Fruit fly (Drosophila melanogaster) whole organism, embryonic: ENCODE results near the gene CG5565.

Experiments
- Bteb2 ChIP-seq: fragments of 200-800 bp; sonication (Bioruptor generic); optimal IDR thresholded peaks from 2 replicates; lab custom pipeline; 2016; ENCODE audit warnings: missing biosample characterization, missing genetic modification characterization
- CG10959 ChIP-seq: fragments of 200-800 bp; sonication (Bioruptor generic); IDR thresholded peaks from 2 replicates; pipeline ENCODE4 v1.3.6; 2022; ENCODE audit warnings: missing biosample characterization, missing genetic modification characterization
- CG12155 ChIP-seq: fragments of 200-800 bp; sonication (Bioruptor generic); optimal IDR thresholded peaks from 3 replicates; lab custom pipeline; 2016; ENCODE audit warnings: missing biosample characterization, missing genetic modification characterization
- CG14050 ChIP-seq: fragments of 200-800 bp; sonication (Bioruptor generic); IDR thresholded peaks from 3 replicates; pipeline ENCODE4 v1.3.6; 2022; ENCODE audit warnings: missing biosample characterization, missing genetic modification characterization
- CG14860 ChIP-seq: fragments of 200-800 bp; sonication (Bioruptor generic); IDR thresholded peaks from 3 replicates; pipeline ENCODE4 v1.3.6; 2022; ENCODE audit warnings: missing biosample characterization, missing genetic modification characterization; ENCODE audit not compliant: partially characterized antibody
- CG15479 ChIP-seq: fragments of 200-800 bp; sonication (Bioruptor generic); optimal IDR thresholded peaks from 3 replicates; lab custom pipeline; 2019; ENCODE audit warnings: missing biosample characterization, mild to moderate bottlenecking, missing genetic modification characterization, moderate library complexity
- CG15601 ChIP-seq: fragments of 200-800 bp; sonication (Bioruptor generic); optimal IDR thresholded peaks from 3 replicates; lab custom pipeline; 2019; ENCODE audit warnings: missing biosample characterization, mild to moderate bottlenecking, missing genetic modification characterization, moderate library complexity
- CG2120 ChIP-seq: fragments of 200-800 bp; sonication (Bioruptor generic); optimal IDR thresholded peaks from 3 replicates; lab custom pipeline; 2016; ENCODE audit warnings: missing biosample characterization, missing genetic modification characterization
- CG2199 ChIP-seq: fragments of 200-800 bp; sonication (Bioruptor generic); IDR thresholded peaks from 3 replicates; pipeline ENCODE4 v1.3.6; 2022; ENCODE audit warnings: missing biosample characterization, missing genetic modification characterization
- CG32532 ChIP-seq: fragments of 200-800 bp; sonication (Bioruptor generic); IDR thresholded peaks from 2 replicates; pipeline ENCODE4 v1.3.6; 2022; ENCODE audit warnings: missing biosample characterization, missing genetic modification characterization
- CG6175 ChIP-seq: fragments of 200-800 bp; sonication (Bioruptor generic); IDR thresholded peaks from 3 replicates; pipeline ENCODE4 v1.3.6; 2022; ENCODE audit warnings: missing biosample characterization, missing genetic modification characterization
- CG6791 ChIP-seq: fragments of 200-800 bp; sonication (Bioruptor generic); IDR thresholded peaks from 3 replicates; pipeline ENCODE4 v1.3.6; 2022; ENCODE audit warnings: missing biosample characterization, missing genetic modification characterization; ENCODE audit not compliant: partially characterized antibody
- CG7786 ChIP-seq: fragments of 200-800 bp; sonication (Bioruptor generic); optimal IDR thresholded peaks from 2 replicates; lab custom pipeline; 2016; ENCODE audit warnings: missing biosample characterization, missing genetic modification characterization
- CG8924 ChIP-seq: fragments of 200-800 bp; optimal IDR thresholded peaks from 3 replicates; lab custom pipeline; 2019; ENCODE audit warnings: missing biosample characterization, mild to moderate bottlenecking, missing genetic modification characterization, moderate library complexity
- Drgx ChIP-seq: fragments of 200-800 bp; sonication (Bioruptor generic); IDR thresholded peaks from 2 replicates; pipeline ENCODE4 v1.3.6; 2022; ENCODE audit warnings: missing biosample characterization, missing genetic modification characterization
- Ets65A ChIP-seq: fragments of 200-800 bp; sonication (Bioruptor generic); peaks from one replicate; lab custom pipeline; 2016; ENCODE audit warnings: missing biosample characterization, missing genetic modification characterization
- H15 ChIP-seq: fragments of 200-800 bp; sonication (Bioruptor generic); IDR thresholded peaks from 3 replicates; pipeline ENCODE4 v1.3.6; 2022; ENCODE audit warnings: missing biosample characterization, missing genetic modification characterization
- Hr78 ChIP-seq, 2 experiments: fragments of 200-800 bp in 1 of 2; fragments of >200 bp in 1 of 2; sonication (Bioruptor generic) in 1 of 2; optimal IDR thresholded peaks; 2 replicates each; lab custom pipeline; 2017 to 2019; ENCODE audit warnings: missing biosample characterization in 2 of 2, missing genetic modification characterization in 2 of 2, mild to moderate bottlenecking in 1 of 2, moderate library complexity in 1 of 2
- Hsf ChIP-seq: fragments of 200-800 bp; sonication (Bioruptor generic); optimal IDR thresholded peaks from 3 replicates; lab custom pipeline; 2016; ENCODE audit warnings: missing biosample characterization, missing genetic modification characterization
- Jarid2 ChIP-seq: fragments of 200-800 bp; sonication (Bioruptor generic); optimal IDR thresholded peaks from 3 replicates; lab custom pipeline; 2017; ENCODE audit warnings: mild to moderate bottlenecking, missing biosample characterization, missing genetic modification reagents, missing genetic modification characterization
- Kr ChIP-seq: fragments of 200-800 bp; sonication (Bioruptor generic); optimal IDR thresholded peaks from 2 replicates; lab custom pipeline; 2017; ENCODE audit warnings: missing biosample characterization, mild to moderate bottlenecking, missing genetic modification characterization
- Lim3 ChIP-seq: fragments of 200-800 bp; sonication (Bioruptor generic); IDR thresholded peaks from 2 replicates; pipeline ENCODE4 v1.3.6; 2022; ENCODE audit warnings: missing biosample characterization, missing genetic modification characterization
- Lpt ChIP-seq: fragments of >200 bp; optimal IDR thresholded peaks from 2 replicates; lab custom pipeline; 2018; ENCODE audit warnings: missing biosample characterization, missing genetic modification characterization
- Mes4 ChIP-seq: fragments of 200-800 bp; sonication (Bioruptor generic); optimal IDR thresholded peaks from 2 replicates; lab custom pipeline; 2016; ENCODE audit warnings: missing biosample characterization, missing genetic modification characterization
- Ravus ChIP-seq: fragments of 200-800 bp; sonication (Bioruptor generic); IDR thresholded peaks from 2 replicates; pipeline ENCODE4 v1.3.6; 2022; ENCODE audit warnings: missing biosample characterization, missing genetic modification characterization
- Sox100B ChIP-seq: fragments of 200-800 bp; sonication (Bioruptor generic); optimal IDR thresholded peaks from 3 replicates; lab custom pipeline; 2018; ENCODE audit warnings: missing biosample characterization, mild to moderate bottlenecking, missing genetic modification characterization
- Stat92E ChIP-seq, 3 experiments: fragments of >200 bp in 2 of 3; fragments of 200-800 bp in 1 of 3; sonication (Bioruptor generic) in 1 of 3; optimal IDR thresholded peaks; 2 replicates each; lab custom pipeline; 2017 to 2019; ENCODE audit warnings: missing biosample characterization in 3 of 3, missing genetic modification characterization in 3 of 3, mild to moderate bottlenecking in 1 of 3, moderate library complexity in 1 of 3
- Usf ChIP-seq: fragments of 200-800 bp; sonication (Bioruptor generic); optimal IDR thresholded peaks from 2 replicates; lab custom pipeline; 2017; ENCODE audit warnings: missing genotype, missing biosample characterization, missing genetic modification characterization
- ap ChIP-seq: fragments of 200-800 bp; sonication (Bioruptor generic); IDR thresholded peaks from 2 replicates; pipeline ENCODE4 v1.3.6; 2022; ENCODE audit warnings: missing biosample characterization, missing genetic modification characterization
- ara ChIP-seq: fragments of 200-800 bp; sonication (Bioruptor generic); IDR thresholded peaks from 2 replicates; pipeline ENCODE4 v1.3.6; 2022; ENCODE audit warnings: missing biosample characterization, missing genetic modification characterization
- bigmax ChIP-seq: fragments of 200-800 bp; sonication (Bioruptor generic); optimal IDR thresholded peaks from 2 replicates; lab custom pipeline; 2018; ENCODE audit warnings: missing biosample characterization, mild to moderate bottlenecking, missing genetic modification characterization
- cad ChIP-seq: fragments of >200 bp; optimal IDR thresholded peaks from 2 replicates; lab custom pipeline; 2017; ENCODE audit warnings: missing biosample characterization, missing genetic modification characterization
- chinmo ChIP-seq: fragments of 200-800 bp; sonication (Bioruptor generic); IDR thresholded peaks from 4 replicates; pipeline ENCODE4 v1.3.6; 2022; ENCODE audit warnings: missing biosample characterization, missing genetic modification characterization; ENCODE audit not compliant: partially characterized antibody
- crc ChIP-seq: fragments of 200-800 bp; sonication (Bioruptor generic); optimal IDR thresholded peaks from 2 replicates; lab custom pipeline; 2016; ENCODE audit warnings: missing biosample characterization, missing genetic modification characterization
- crol ChIP-seq: fragments of 200-800 bp; sonication (Bioruptor generic); IDR thresholded peaks from 2 replicates; pipeline ENCODE4 v1.3.6; 2022; ENCODE audit warnings: missing biosample characterization, missing genetic modification characterization
- dmrt11E ChIP-seq: fragments of 200-800 bp; sonication (Bioruptor generic); optimal IDR thresholded peaks from 3 replicates; lab custom pipeline; 2018; ENCODE audit warnings: missing biosample characterization, mild to moderate bottlenecking, missing genetic modification characterization, moderate library complexity
- dpn ChIP-seq, 2 experiments: fragments of 200-800 bp; sonication (Bioruptor generic); optimal IDR thresholded peaks; 3 replicates each; lab custom pipeline; 2016; ENCODE audit warnings: missing biosample characterization in 2 of 2, missing genetic modification characterization in 2 of 2
- emc ChIP-seq: fragments of 200-800 bp; sonication (Bioruptor generic); optimal IDR thresholded peaks from 2 replicates; lab custom pipeline; 2016; ENCODE audit warnings: missing biosample characterization, missing genetic modification characterization
- ems ChIP-seq: fragments of 200-800 bp; sonication (Bioruptor generic); optimal IDR thresholded peaks from 3 replicates; lab custom pipeline; 2016; ENCODE audit warnings: missing biosample characterization, missing genetic modification characterization
- gce ChIP-seq: fragments of 200-800 bp; sonication (Bioruptor generic); IDR thresholded peaks from 3 replicates; pipeline ENCODE4 v1.3.6; 2022; ENCODE audit warnings: missing biosample characterization, missing genetic modification characterization
- gsb ChIP-seq: fragments of 200-800 bp; sonication (Bioruptor generic); IDR thresholded peaks from 2 replicates; pipeline ENCODE4 v1.3.6; 2022; ENCODE audit warnings: missing biosample characterization, missing genetic modification characterization
- hth ChIP-seq: fragments of >200 bp; optimal IDR thresholded peaks from 2 replicates; lab custom pipeline; 2017; ENCODE audit warnings: inconsistent platforms
- phol ChIP-seq: fragments of 200-800 bp; sonication (Bioruptor generic); optimal IDR thresholded peaks from 3 replicates; lab custom pipeline; 2018; ENCODE audit warnings: missing biosample characterization, mild to moderate bottlenecking, missing genetic modification characterization, moderate library complexity
- repo ChIP-seq: fragments of 200-800 bp; sonication (Bioruptor generic); optimal IDR thresholded peaks from 2 replicates; lab custom pipeline; 2016; ENCODE audit warnings: missing biosample characterization, missing genetic modification characterization
- run ChIP-seq: fragments of 200-800 bp; sonication (Bioruptor generic); optimal IDR thresholded peaks from 3 replicates; lab custom pipeline; 2018; ENCODE audit warnings: missing biosample characterization, mild to moderate bottlenecking, missing genetic modification characterization
- schlank ChIP-seq: fragments of 200-800 bp; sonication (Bioruptor generic); optimal IDR thresholded peaks from 2 replicates; lab custom pipeline; 2018; ENCODE audit warnings: missing biosample characterization, mild to moderate bottlenecking, missing genetic modification characterization
- stwl ChIP-seq: fragments of 200-800 bp; sonication (Bioruptor generic); optimal IDR thresholded peaks from 3 replicates; lab custom pipeline; 2018; ENCODE audit warnings: missing biosample characterization, mild to moderate bottlenecking, missing genetic modification characterization, moderate library complexity
- tap ChIP-seq: fragments of 200-800 bp; optimal IDR thresholded peaks from 3 replicates; lab custom pipeline; 2019; ENCODE audit warnings: missing biosample characterization, mild to moderate bottlenecking, missing genetic modification characterization, moderate library complexity
- toy ChIP-seq: fragments of 200-800 bp; sonication (Bioruptor generic); IDR thresholded peaks from 2 replicates; pipeline ENCODE4 v1.3.6; 2022; ENCODE audit warnings: missing biosample characterization, missing genetic modification characterization
- wek ChIP-seq: fragments of 200-800 bp; sonication (Bioruptor generic); optimal IDR thresholded peaks from 3 replicates; lab custom pipeline; 2018; ENCODE audit warnings: missing biosample characterization, mild to moderate bottlenecking, missing genetic modification characterization, moderate library complexity

The CG5565 gene

DNA sequence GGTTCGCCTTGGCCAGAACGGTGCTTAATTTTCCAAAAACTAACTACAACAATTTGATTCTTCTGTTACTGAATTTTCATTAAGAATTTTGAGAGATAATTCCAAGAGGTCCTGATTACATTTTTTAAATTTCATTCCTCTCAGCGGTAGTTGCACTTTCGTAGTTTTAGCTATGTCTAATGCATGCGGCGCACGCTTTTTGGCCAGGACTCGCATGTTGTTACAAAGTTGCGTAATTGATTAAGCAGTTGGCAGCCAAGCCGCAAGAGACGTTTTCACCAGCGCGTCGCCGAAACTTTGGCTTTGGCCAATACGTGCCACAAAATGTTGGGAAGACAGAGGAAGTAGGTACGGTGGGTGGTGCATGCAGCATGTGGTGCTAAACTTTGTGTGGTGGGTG, at the start of gene CG5565:
Gene CG5565, minus strand, starts transcription at position 101 of the 400 bp plus-strand sequence.
- TF ChIP-seq Lim3 (GFP tag; lab: Robert Waterston, UW), result no peak
- peak; percentile 23 for TF ChIP-seq Ets65A (GFP tag; lab: Kevin White, UChicago)

dm6 chr2L:1404896-1405453, 49.3 kb upstream of the CG5565 start:
- no peak for TF ChIP-seq emc
- peak; percentile 28 for TF ChIP-seq tap (tag; lab: Kevin White, UChicago)
- no peak for TF ChIP-seq Hsf (GFP tag; lab: Kevin White, UChicago)
- no peak for TF ChIP-seq Ets65A (GFP tag; lab: Kevin White, UChicago)
- TF ChIP-seq Lpt (GFP tag; lab: Kevin White, UChicago), result no peak
- TF ChIP-seq dmrt11E (tag; lab: Kevin White, UChicago), result no peak
- no peak for TF ChIP-seq Kr
- peak; percentile 28 for TF ChIP-seq CG15479 (GFP tag; lab: Kevin White, UChicago)
- TF ChIP-seq schlank, result no peak
- TF ChIP-seq CG14050, result no peak
- no peak for TF ChIP-seq crc (GFP tag; lab: Kevin White, UChicago)
- TF ChIP-seq chinmo (GFP tag; lab: Robert Waterston, UW), result 0 out of 4 replicates have a peak, but pooled peaks have one; percentile 12
- no peak for TF ChIP-seq repo (GFP tag; lab: Kevin White, UChicago)
- TF ChIP-seq H15 (GFP tag; lab: Robert Waterston, UW), result no peak
- TF ChIP-seq Mes4 (GFP tag; lab: Kevin White, UChicago), result no peak
- no peak for TF ChIP-seq Sox100B
- TF ChIP-seq wek, result no peak
- TF ChIP-seq CG7786 (GFP tag; lab: Kevin White, UChicago), result no peak
- TF ChIP-seq CG6791 (GFP tag; lab: Robert Waterston, UW), result no peak
- TF ChIP-seq Stat92E (GFP tag; optimal IDR thresholded peaks at IDR 0.05; lab: Kevin White, UChicago), result no peak
- no peak for TF ChIP-seq CG2199 (GFP tag; lab: Robert Waterston, UW)
- no peak for TF ChIP-seq Usf
- TF ChIP-seq dpn (GFP tag; optimal IDR thresholded peaks at IDR 0.05; lab: Kevin White, UChicago), result no peak
- no peak for TF ChIP-seq ems (GFP tag; lab: Kevin White, UChicago)
- no peak for TF ChIP-seq run (tag; lab: Kevin White, UChicago)
- no peak for TF ChIP-seq CG2120
- TF ChIP-seq gce (GFP tag; lab: Robert Waterston, UW), result no peak
- no peak for TF ChIP-seq gsb (GFP tag; lab: Robert Waterston, UW)
- no peak for TF ChIP-seq ap (GFP tag; lab: Robert Waterston, UW)
- TF ChIP-seq Bteb2 (GFP tag; lab: Kevin White, UChicago), result no peak
- no peak for TF ChIP-seq Drgx (GFP tag; lab: Robert Waterston, UW)
- TF ChIP-seq CG8924 (tag; lab: Kevin White, UChicago), result no peak
- no peak for TF ChIP-seq ara (GFP tag; lab: Robert Waterston, UW)
- no peak for TF ChIP-seq stwl (tag; lab: Kevin White, UChicago)
- TF ChIP-seq toy (GFP tag; lab: Robert Waterston, UW), result no peak
- TF ChIP-seq CG10959 (GFP tag; lab: Robert Waterston, UW), result no peak
- no peak for TF ChIP-seq phol (tag; lab: Kevin White, UChicago)
- TF ChIP-seq Jarid2 (GFP tag; lab: Kevin White, UChicago), result no peak
- TF ChIP-seq Hr78 (GFP tag; optimal IDR thresholded peaks at IDR 0.05; lab: Kevin White, UChicago), result no peak
- peak; percentile 79 for TF ChIP-seq cad (GFP tag; lab: Kevin White, UChicago)
- no peak for TF ChIP-seq CG12155 (GFP tag; lab: Kevin White, UChicago)
- TF ChIP-seq CG32532, result no peak
- TF ChIP-seq hth (lab: Kevin White, UChicago), result peak; percentile 94
- no peak for TF ChIP-seq CG6175 (GFP tag; lab: Robert Waterston, UW)
- no peak for TF ChIP-seq crol (GFP tag; lab: Robert Waterston, UW)
- TF ChIP-seq bigmax (GFP tag; lab: Kevin White, UChicago), result no peak
- TF ChIP-seq Ravus (GFP tag; lab: Robert Waterston, UW), result no peak
- TF ChIP-seq CG15601, result no peak
- TF ChIP-seq CG14860 (GFP tag; lab: Robert Waterston, UW), result no peak
